Fruit fly (Drosophila melanogaster) whole organism, prepupa: ENCODE measurements around the gene Kap3.
A peak's percentile ranks its signal among the peaks of the same experiment; 100 is the strongest.

ENCODE experiments used
- CG10631 ChIP-seq: fragments of 200-800 bp; sonication (Bioruptor generic); optimal IDR thresholded peaks from 2 replicates; lab custom pipeline; 2016; ENCODE audit warnings: missing biosample characterization, missing genetic modification characterization
- CG10669 ChIP-seq: fragments of 200-800 bp; sonication (Bioruptor generic); optimal IDR thresholded peaks from 3 replicates; lab custom pipeline; 2018; ENCODE audit warnings: missing biosample characterization, mild to moderate bottlenecking, missing genetic modification characterization, moderate library complexity
- CG11294 ChIP-seq: fragments of 200-800 bp; sonication (Bioruptor generic); IDR thresholded peaks from 2 replicates; pipeline ENCODE4 v1.3.6; 2022; ENCODE audit warnings: missing biosample characterization, missing genetic modification characterization
- CG11902 ChIP-seq: fragments of 200-800 bp; sonication (Bioruptor generic); optimal IDR thresholded peaks from 3 replicates; lab custom pipeline; 2016; ENCODE audit warnings: missing biosample characterization, missing genetic modification characterization
- CG15336 ChIP-seq: fragments of 200-800 bp; sonication (Bioruptor generic); IDR thresholded peaks from 2 replicates; pipeline ENCODE4 v1.3.6; 2022; ENCODE audit warnings: missing biosample characterization, missing genetic modification characterization
- CG1621 ChIP-seq: fragments of 200-800 bp; sonication (Bioruptor generic); optimal IDR thresholded peaks from 3 replicates; lab custom pipeline; 2018; ENCODE audit warnings: missing biosample characterization, mild to moderate bottlenecking, missing genetic modification characterization
- CG16779 ChIP-seq: fragments of 200-800 bp; sonication (Bioruptor generic); optimal IDR thresholded peaks from 3 replicates; lab custom pipeline; 2017; ENCODE audit warnings: missing biosample characterization, mild to moderate bottlenecking, missing genetic modification characterization
- CG3032 ChIP-seq: fragments of 200-800 bp; optimal IDR thresholded peaks from 2 replicates; lab custom pipeline; 2019; ENCODE audit warnings: missing biosample characterization, mild to moderate bottlenecking, missing genetic modification characterization, moderate library complexity
- CG31627 ChIP-seq: fragments of 200-800 bp; sonication (Bioruptor generic); optimal IDR thresholded peaks from 3 replicates; lab custom pipeline; 2016; ENCODE audit warnings: missing biosample characterization, missing genetic modification characterization
- CG34406 ChIP-seq: fragments of 200-800 bp; sonication (Bioruptor generic); optimal IDR thresholded peaks from 3 replicates; lab custom pipeline; 2016; ENCODE audit warnings: missing biosample characterization, missing genetic modification characterization
- CG3919 ChIP-seq: fragments of 200-800 bp; sonication (Bioruptor generic); optimal IDR thresholded peaks from 3 replicates; lab custom pipeline; 2016; ENCODE audit warnings: missing biosample characterization, missing genetic modification characterization
- CG6163 ChIP-seq: fragments of 200-800 bp; sonication (Bioruptor generic); IDR thresholded peaks from 3 replicates; pipeline ENCODE4 v1.3.6; 2022; ENCODE audit warnings: missing biosample characterization, missing genetic modification characterization
- CG6276 ChIP-seq: fragments of 200-800 bp; sonication (Bioruptor generic); optimal IDR thresholded peaks from 2 replicates; lab custom pipeline; 2017; ENCODE audit warnings: missing biosample characterization, mild to moderate bottlenecking, missing genetic modification characterization
- CG6808 ChIP-seq: fragments of 200-800 bp; sonication (Bioruptor generic); optimal IDR thresholded peaks from 3 replicates; lab custom pipeline; 2017; ENCODE audit warnings: missing biosample characterization, missing genetic modification characterization, mild to moderate bottlenecking, moderate library complexity, missing genetic modification reagents
- CG7368 ChIP-seq: fragments of 200-800 bp; sonication (Bioruptor generic); optimal IDR thresholded peaks from 3 replicates; lab custom pipeline; 2016; ENCODE audit warnings: missing biosample characterization, missing genetic modification characterization
- CG8632 ChIP-seq: fragments of 200-800 bp; sonication (Bioruptor generic); optimal IDR thresholded peaks from 3 replicates; lab custom pipeline; 2016; ENCODE audit warnings: missing biosample characterization, missing genetic modification characterization
- Eip78C ChIP-seq: fragments of 200-800 bp; sonication (Bioruptor generic); peaks from one replicate; lab custom pipeline; 2016; ENCODE audit warnings: missing biosample characterization, missing genetic modification characterization
- Ets21C ChIP-seq: fragments of 200-800 bp; sonication (Bioruptor generic); optimal IDR thresholded peaks from 3 replicates; lab custom pipeline; 2016; ENCODE audit warnings: missing biosample characterization, missing genetic modification characterization
- Gug ChIP-seq: fragments of 200-800 bp; sonication (Bioruptor generic); IDR thresholded peaks from 2 replicates; pipeline ENCODE4 v1.3.6; 2022; ENCODE audit warnings: missing biosample characterization, missing genetic modification characterization
- Hr4 ChIP-seq: fragments of 200-800 bp; sonication (Bioruptor generic); optimal IDR thresholded peaks from 3 replicates; lab custom pipeline; 2016; ENCODE audit warnings: missing biosample characterization, missing genetic modification characterization
- Met ChIP-seq: fragments of 200-800 bp; sonication (Bioruptor generic); optimal IDR thresholded peaks from 3 replicates; lab custom pipeline; 2016; ENCODE audit warnings: missing biosample characterization, missing genetic modification characterization
- Sox102F ChIP-seq: fragments of 200-800 bp; sonication (Bioruptor generic); optimal IDR thresholded peaks from 2 replicates; lab custom pipeline; 2016; ENCODE audit warnings: missing biosample characterization, mild to moderate bottlenecking, missing genetic modification characterization
- Sox14 ChIP-seq: fragments of 200-800 bp; sonication (Bioruptor generic); optimal IDR thresholded peaks from 3 replicates; lab custom pipeline; 2016; ENCODE audit warnings: missing biosample characterization, missing genetic modification characterization
- achi ChIP-seq: fragments of 200-800 bp; sonication (Bioruptor generic); optimal IDR thresholded peaks from 3 replicates; lab custom pipeline; 2016; ENCODE audit warnings: missing biosample characterization, missing genetic modification characterization
- acj6 ChIP-seq: fragments of 200-800 bp; sonication (Bioruptor generic); optimal IDR thresholded peaks from 3 replicates; lab custom pipeline; 2016; ENCODE audit warnings: missing biosample characterization, missing genetic modification characterization
- eg ChIP-seq: fragments of 200-800 bp; sonication (Bioruptor generic); IDR thresholded peaks from 3 replicates; pipeline ENCODE4 v1.3.6; 2022; ENCODE audit warnings: missing biosample characterization, missing genetic modification characterization
- esn ChIP-seq: fragments of 200-800 bp; sonication (Bioruptor generic); optimal IDR thresholded peaks from 2 replicates; lab custom pipeline; 2016; ENCODE audit warnings: missing biosample characterization, mild to moderate bottlenecking, missing genetic modification characterization, moderate library complexity
- fd59A ChIP-seq: fragments of 200-800 bp; sonication (Bioruptor generic); optimal IDR thresholded peaks from 2 replicates; lab custom pipeline; 2017; ENCODE audit warnings: missing biosample characterization, mild to moderate bottlenecking, missing genetic modification characterization, missing genetic modification reagents
- fd85E ChIP-seq: fragments of 200-800 bp; sonication (Bioruptor generic); optimal IDR thresholded peaks from 3 replicates; lab custom pipeline; 2016; ENCODE audit warnings: missing biosample characterization, missing genetic modification characterization
- fkh ChIP-seq: fragments of 200-800 bp; sonication (Bioruptor generic); optimal IDR thresholded peaks from 3 replicates; lab custom pipeline; 2017; ENCODE audit warnings: missing biosample characterization, mild to moderate bottlenecking, missing genetic modification characterization, moderate library complexity
- lz ChIP-seq: fragments of 200-800 bp; sonication (Bioruptor generic); optimal IDR thresholded peaks from 3 replicates; lab custom pipeline; 2016; ENCODE audit warnings: missing biosample characterization, missing genetic modification characterization
- pdm3 ChIP-seq: fragments of 200-800 bp; sonication (Bioruptor generic); optimal IDR thresholded peaks from 3 replicates; lab custom pipeline; 2016; ENCODE audit warnings: missing biosample characterization, missing genetic modification characterization
- spab ChIP-seq: fragments of 200-800 bp; sonication (Bioruptor generic); optimal IDR thresholded peaks from 2 replicates; lab custom pipeline; 2017; ENCODE audit warnings: missing biosample characterization, mild to moderate bottlenecking, missing genetic modification characterization, missing genetic modification reagents
- ss ChIP-seq, 2 experiments: fragments of 200-800 bp; sonication (Bioruptor generic); optimal IDR thresholded peaks; 2 replicates in 1 of 2; 3 replicates in 1 of 2; lab custom pipeline; 2017 to 2018; ENCODE audit warnings: mild to moderate bottlenecking in 2 of 2, missing biosample characterization in 2 of 2, missing genetic modification characterization in 2 of 2, moderate library complexity in 1 of 2
- svp ChIP-seq: fragments of 200-800 bp; sonication (Bioruptor generic); peaks from one replicate; lab custom pipeline; 2016; ENCODE audit warnings: missing biosample characterization, missing genetic modification characterization
- topi ChIP-seq: fragments of 200-800 bp; sonication (Bioruptor generic); optimal IDR thresholded peaks from 3 replicates; lab custom pipeline; 2016; ENCODE audit warnings: missing biosample characterization, missing genetic modification characterization

Kap3 gene

DNA sequence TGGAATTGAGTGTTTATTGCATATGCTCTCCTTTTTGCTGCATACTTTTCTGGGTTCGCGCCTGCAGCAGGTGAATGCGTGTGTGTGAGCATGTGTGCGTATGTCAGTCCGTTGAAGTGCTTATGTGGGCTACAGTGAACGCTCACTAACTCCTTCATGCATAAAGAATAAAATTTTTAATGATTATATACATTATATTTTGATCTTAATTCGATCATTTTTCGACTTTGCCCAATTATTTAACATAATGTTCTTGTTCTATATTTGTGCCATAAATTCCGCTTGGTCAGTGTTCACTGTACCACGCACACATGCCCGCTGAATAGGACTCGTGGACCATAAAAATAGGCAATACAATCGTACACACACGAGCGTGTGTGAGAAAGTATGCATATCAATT is 30.9 kb upstream of the Kap3 start (continued):
- no peak for TF ChIP-seq ss (GFP tag; optimal IDR thresholded peaks at IDR 0.05; lab: Kevin White, UChicago)
- peak; percentile 18 for TF ChIP-seq CG10631 (GFP tag; lab: Kevin White, UChicago)
- peak; percentile 52 for TF ChIP-seq svp (GFP tag; lab: Kevin White, UChicago)
- no peak for TF ChIP-seq CG3032 (tag; lab: Kevin White, UChicago)
- 0 out of 2 replicates have a peak, but pooled peaks have one; percentile 30 for TF ChIP-seq CG11294 (GFP tag; lab: Robert Waterston, UW)
- TF ChIP-seq Sox102F (GFP tag; lab: Kevin White, UChicago) = no peak
- no peak for TF ChIP-seq fd85E
- no peak for TF ChIP-seq Met (GFP tag; lab: Kevin White, UChicago)
- TF ChIP-seq CG3919 (GFP tag; lab: Kevin White, UChicago) = no peak
- TF ChIP-seq CG8632 (GFP tag; lab: Kevin White, UChicago) = no peak
- TF ChIP-seq pdm3 = no peak

DNA sequence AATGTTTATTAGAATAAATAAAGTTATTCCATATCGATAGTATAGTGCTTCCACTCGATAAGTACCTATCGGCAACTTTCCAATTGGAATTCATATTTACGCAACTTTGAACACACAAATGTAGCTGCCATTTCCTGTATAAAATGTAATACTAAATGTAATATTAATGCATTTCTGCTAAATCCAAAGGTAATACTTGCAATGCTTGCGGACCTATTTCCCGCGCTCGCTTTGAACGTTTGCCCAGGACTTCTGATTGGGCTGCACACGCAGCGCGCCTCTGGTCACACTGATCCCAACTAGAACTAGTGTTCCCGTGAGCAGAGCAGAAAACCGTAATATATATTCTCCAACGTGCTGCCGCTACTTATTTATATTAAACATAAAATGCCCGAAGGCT is 29.5 kb upstream of the Kap3 start, which contains the start of gene dlg1:
dlg1 (plus strand) TSS at position 292 of the 400 bp plus-strand sequence.
- peak; percentile 67 for TF ChIP-seq CG1621 (tag; lab: Kevin White, UChicago)
- no peak for TF ChIP-seq CG6163
- TF ChIP-seq CG10669 (GFP tag; lab: Kevin White, UChicago) = no peak
- TF ChIP-seq fkh (GFP tag; lab: Kevin White, UChicago) = peak; percentile 35
- TF ChIP-seq Eip78C (GFP tag; lab: Kevin White, UChicago) = peak; percentile 67

DNA sequence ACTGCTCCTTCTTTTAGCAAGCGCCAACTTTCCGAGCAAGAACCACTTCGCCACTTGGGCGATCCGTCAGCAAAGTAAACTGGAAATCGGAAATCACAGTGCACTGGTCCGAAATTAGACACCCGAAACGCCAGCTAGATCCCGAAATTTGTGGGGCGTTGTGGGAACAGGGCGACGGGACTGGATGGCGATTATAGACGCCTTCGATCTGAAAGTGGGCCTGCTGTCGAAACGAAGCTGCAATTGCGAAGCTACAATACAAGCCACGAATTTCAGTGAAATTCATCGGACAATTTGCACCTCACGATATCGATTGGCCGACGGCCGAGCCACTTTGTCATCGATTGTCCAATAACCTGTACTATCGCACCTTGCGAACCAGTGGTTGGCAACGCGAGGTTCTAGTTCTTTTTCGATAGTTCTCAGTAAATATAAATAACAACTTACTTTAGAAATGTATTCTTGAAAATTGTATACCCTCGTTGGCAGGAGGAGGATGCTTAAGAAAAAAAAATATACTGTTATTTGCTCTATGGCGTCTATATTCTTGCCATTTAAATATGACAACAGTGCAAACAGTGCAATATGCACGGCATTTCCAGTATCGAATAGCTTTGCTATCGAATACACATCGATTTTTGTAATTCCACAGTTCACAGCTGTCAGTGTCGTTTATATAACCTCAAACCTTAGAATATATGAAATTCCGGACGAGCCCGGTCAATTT is 28.1 kb upstream of the Kap3 start, which contains the start of the genes hop and Tim8:
hop (minus strand) TSS at position 316 of the 727 bp plus-strand sequence.
Tim8 (plus strand) TSS at position 663 of the 727 bp plus-strand sequence.
- TF ChIP-seq CG10631 (GFP tag; lab: Kevin White, UChicago) (no peak), achi (GFP tag; lab: Kevin White, UChicago) (peak; percentile 66), Eip78C (GFP tag; lab: Kevin White, UChicago) (peak; percentile 8), CG6276 (no peak), fkh (GFP tag; lab: Kevin White, UChicago) (peak; percentile 76)
- TF ChIP-seq, all 60 proteins: peak for 3

DNA sequence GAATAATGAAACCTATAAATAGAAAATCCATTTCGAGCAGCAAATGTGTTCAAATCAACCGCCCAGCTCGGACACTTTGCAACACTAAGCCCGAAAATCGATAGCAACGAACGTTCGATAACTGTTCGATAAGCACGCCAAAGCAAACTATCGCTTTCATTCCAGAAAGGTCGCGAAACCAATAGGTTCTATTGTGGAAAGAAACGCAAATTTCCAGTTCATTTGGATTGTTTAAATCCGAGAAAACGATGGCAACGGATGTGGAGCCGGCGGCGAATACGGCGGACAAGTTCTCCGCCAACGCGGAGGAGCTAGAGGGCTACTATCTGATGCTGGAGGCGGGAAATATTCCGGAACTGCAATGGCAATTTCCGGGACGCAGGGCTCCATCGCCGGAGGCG is 19.2 kb upstream of the Kap3 start, which contains the start of gene Pa1:
Pa1 (plus strand) TSS at position 156 of the 401 bp plus-strand sequence.
- peak; percentile 7 for TF ChIP-seq esn (GFP tag; lab: Kevin White, UChicago)
- no peak for TF ChIP-seq spab
- TF ChIP-seq CG1621 (tag; lab: Kevin White, UChicago) = peak; percentile 49
- TF ChIP-seq CG16779 (tag; lab: Kevin White, UChicago) = no peak

DNA sequence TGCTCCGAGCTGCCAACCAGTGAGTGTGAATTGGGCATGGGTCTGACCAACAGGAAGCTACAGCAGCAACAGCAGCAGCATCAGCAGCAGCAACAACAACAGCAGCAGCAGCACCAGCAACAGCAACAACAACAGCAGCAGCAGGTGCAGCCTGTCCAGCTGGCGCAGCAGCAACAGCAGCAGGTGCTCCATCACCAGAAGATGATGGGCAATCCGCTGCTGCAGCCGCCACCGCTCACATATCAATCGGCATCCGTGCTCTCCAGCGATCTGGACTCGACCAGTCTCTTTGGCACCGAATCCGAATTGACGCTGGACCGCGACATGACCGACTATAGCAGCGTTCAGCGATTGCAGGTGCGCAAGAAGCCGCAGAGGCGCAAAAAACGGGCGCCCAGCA is 16.8 kb upstream of the Kap3 start:
- TF ChIP-seq CG31627 (no peak), CG34406 (GFP tag; lab: Kevin White, UChicago) (no peak), CG11902 (GFP tag; lab: Kevin White, UChicago) (no peak), esn (GFP tag; lab: Kevin White, UChicago) (no peak), Eip78C (GFP tag; lab: Kevin White, UChicago) (no peak), CG7368 (GFP tag; lab: Kevin White, UChicago) (no peak), CG6276 (no peak), acj6 (no peak), CG11294 (GFP tag; lab: Robert Waterston, UW) (no peak), Gug (GFP tag; lab: Robert Waterston, UW) (no peak)
- TF ChIP-seq, all 60 proteins: peak for 0

DNA sequence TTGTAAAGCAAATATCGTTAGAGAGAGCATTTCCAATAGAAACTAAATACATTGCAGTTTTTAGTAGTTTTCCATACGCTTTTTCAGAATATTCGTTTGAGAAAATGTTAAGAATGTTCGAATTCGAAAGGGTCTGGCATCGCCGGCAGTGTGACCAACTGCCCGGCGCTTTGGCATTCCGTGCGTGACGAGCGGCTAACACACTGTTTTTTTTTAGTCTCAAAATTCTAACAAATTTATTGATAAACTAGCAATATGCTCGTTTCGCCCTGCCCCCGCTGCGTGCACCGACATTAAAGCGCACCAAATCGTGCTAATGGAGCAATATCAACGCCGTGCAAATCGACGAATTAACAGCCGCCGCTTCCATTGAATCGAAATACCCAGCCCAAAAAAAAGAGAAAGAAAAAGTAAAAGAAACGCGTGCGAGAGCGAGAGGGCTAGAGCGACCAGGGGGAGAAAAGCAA is 15.9 kb upstream of the Kap3 start, which contains the start of gene dsh:
dsh (plus strand) TSS at position 174 of the 467 bp plus-strand sequence.
- TF ChIP-seq ss (GFP tag; optimal IDR thresholded peaks at IDR 0.05; lab: Kevin White, UChicago) (peak; percentile 31 to 59), Sox14 (GFP tag; lab: Kevin White, UChicago) (no peak), eg (GFP tag; lab: Robert Waterston, UW) (no peak), CG6808 (peak; percentile 26), lz (GFP tag; lab: Kevin White, UChicago) (no peak), acj6 (no peak), topi (no peak), CG15336 (GFP tag; lab: Robert Waterston, UW) (no peak), spab (no peak), Hr4 (GFP tag; lab: Kevin White, UChicago) (no peak), fkh (GFP tag; lab: Kevin White, UChicago) (no peak), Ets21C (GFP tag; lab: Kevin White, UChicago) (no peak), Eip78C (GFP tag; lab: Kevin White, UChicago) (peak; percentile 58), fd59A (GFP tag; lab: Kevin White, UChicago) (no peak), svp (GFP tag; lab: Kevin White, UChicago) (peak; percentile 72)
